Fruit fly (Drosophila melanogaster): ENCODE data around the gene Ack.
A peak's percentile ranks its signal among the peaks of the same experiment; 100 is the strongest.

Gene Ack

DNA sequence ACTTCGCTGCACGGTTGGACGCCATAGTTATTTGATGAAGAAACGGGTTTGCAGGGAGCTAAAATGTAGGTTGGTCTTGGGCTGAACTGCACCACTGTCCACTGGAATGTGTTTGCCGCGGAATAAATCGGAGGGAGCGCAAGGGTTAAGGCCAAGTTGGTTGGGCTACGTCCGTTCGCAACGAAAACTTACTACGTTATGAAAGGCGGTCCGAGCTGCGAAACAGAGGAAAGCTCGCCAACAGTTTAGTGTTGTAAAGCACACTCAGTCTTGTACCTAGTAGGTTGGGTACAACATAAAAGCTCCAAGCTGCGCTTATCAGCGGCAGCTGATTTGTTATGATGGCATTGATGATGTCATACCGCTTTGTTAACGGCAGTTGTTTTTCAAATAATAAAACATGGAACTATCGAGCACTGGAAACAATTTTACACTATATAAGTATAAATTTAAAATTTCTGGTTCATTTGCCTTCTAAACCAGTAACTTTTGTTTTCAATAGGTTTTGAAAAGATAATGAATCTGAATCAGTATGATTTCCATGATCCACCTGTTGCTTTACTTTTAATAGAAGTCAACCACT, 14.3 kb downstream of the Ack start, which contains the start of gene Chd64 (continued):
- TF ChIP-seq jing (GFP tag; optimal IDR thresholded peaks at IDR 0.05) (no peak), B-H2 (GFP tag; optimal IDR thresholded peaks at IDR 0.05) (peak; percentile 75), pzg (GFP tag; optimal IDR thresholded peaks at IDR 0.05) (peak; percentile 52), az2 (GFP tag; optimal IDR thresholded peaks at IDR 0.05) (peak; percentile 37), Antp (GFP tag; optimal IDR thresholded peaks at IDR 0.05) (peak; percentile 3), CG4404 (GFP tag; IDR thresholded peaks at IDR 0.05) (no peak), bab2 (GFP tag; optimal IDR thresholded peaks at IDR 0.05) (no peak), CG6854 (GFP tag; optimal IDR thresholded peaks at IDR 0.05) (peak; percentile 75), amos (GFP tag; IDR thresholded peaks at IDR 0.05; ENCODE audit: partially characterized antibody) (peak; percentile 45; the same call in 1 of the 2 replicates), Awh (GFP tag; IDR thresholded peaks at IDR 0.05) (no peak; the same call in 1 of the 2 replicates), Fer3 (tag; optimal IDR thresholded peaks at IDR 0.05) (peak; percentile 40), dimm (GFP tag; IDR thresholded peaks at IDR 0.05) (no peak), CG6765 (GFP tag; optimal IDR thresholded peaks at IDR 0.05) (peak; percentile 54), CG8290 (GFP tag; optimal IDR thresholded peaks at IDR 0.05) (peak; percentile 3), CG8290 (tag; optimal IDR thresholded peaks at IDR 0.05) (peak in 1 of 2 experiments; percentile 77), btn (GFP tag; optimal IDR thresholded peaks at IDR 0.05) (no peak), Hr3 (GFP tag; optimal IDR thresholded peaks at IDR 0.05) (peak; percentile 12), so (GFP tag; IDR thresholded peaks at IDR 0.05) (peak; percentile 15; the same call in 1 of the 3 replicates), slp2 (GFP tag; optimal IDR thresholded peaks at IDR 0.05) (no peak), Chrac-16 (GFP tag; optimal IDR thresholded peaks at IDR 0.05) (peak; percentile 5), cwo (GFP tag; optimal IDR thresholded peaks at IDR 0.05) (peak; percentile 65), fd3F (GFP tag; optimal IDR thresholded peaks at IDR 0.05) (peak; percentile 3), Atf3 (GFP tag; optimal IDR thresholded peaks at IDR 0.05) (peak; percentile 93), Sox100B (GFP tag; optimal IDR thresholded peaks at IDR 0.05) (no peak), Ptx1 (GFP tag; IDR thresholded peaks at IDR 0.05) (no peak), NC2α (GFP tag; optimal IDR thresholded peaks at IDR 0.05) (no peak), stwl (tag; optimal IDR thresholded peaks at IDR 0.05) (peak; percentile 74), CG18262 (tag; optimal IDR thresholded peaks at IDR 0.05) (no peak), CG1233 (GFP tag; optimal IDR thresholded peaks at IDR 0.05) (no peak), YL-1 (GFP tag; optimal IDR thresholded peaks at IDR 0.05) (peak; percentile 53), Mes4 (GFP tag; optimal IDR thresholded peaks at IDR 0.05) (no peak), ab (GFP tag; optimal IDR thresholded peaks at IDR 0.05) (no peak), Aef1 (GFP tag; IDR thresholded peaks at IDR 0.05) (no peak), gem (tag; optimal IDR thresholded peaks at IDR 0.05) (peak; percentile 61), Sry-β (GFP tag; optimal IDR thresholded peaks at IDR 0.05) (no peak), Trl (optimal IDR thresholded peaks at IDR 0.05) (no peak), Trl (GFP tag; optimal IDR thresholded peaks at IDR 0.05) (peak; percentile 36), nerfin-2 (GFP tag; IDR thresholded peaks at IDR 0.05; ENCODE audit: partially characterized antibody) (no peak), CG6654 (GFP tag; optimal IDR thresholded peaks at IDR 0.05) (no peak), Med (GFP tag) (peak; percentile 94), PHDP (tag; optimal IDR thresholded peaks at IDR 0.05) (peak; percentile 53)

DNA sequence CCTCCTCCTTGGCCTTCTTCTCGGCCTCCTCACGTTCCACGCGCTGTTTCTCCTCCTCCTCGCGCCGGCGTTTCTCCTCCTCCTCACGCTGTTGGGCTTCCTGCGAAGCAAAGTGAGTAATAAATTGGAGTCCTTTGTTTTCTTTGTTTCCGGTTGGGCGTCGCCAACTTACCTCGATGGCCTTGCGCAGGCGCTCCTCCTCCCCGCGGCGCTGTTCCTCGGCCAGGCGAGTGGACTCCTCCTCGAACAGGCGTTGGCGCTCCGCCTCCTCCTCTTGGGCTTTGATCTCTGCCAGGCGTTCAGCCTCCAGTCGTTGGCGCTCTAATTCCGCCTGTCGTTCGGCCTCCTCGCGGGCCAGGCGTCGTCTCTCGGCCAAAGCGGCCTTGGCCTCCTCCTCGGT, 17.7 kb downstream of the Ack start:
- TF ChIP-seq Ets65A (GFP tag) (peak; percentile 82), H2.0 (GFP tag; IDR thresholded peaks at IDR 0.05) (no peak), Med (GFP tag) (peak; percentile 52), CG8388 (GFP tag; optimal IDR thresholded peaks at IDR 0.05) (no peak), CG14667 (GFP tag; IDR thresholded peaks at IDR 0.05) (no peak), CG9932 (GFP tag; IDR thresholded peaks at IDR 0.05) (0 out of 2 replicates have a peak, but pooled peaks have one; percentile 9)

Measured in whole organism, embryonic.